Fruit fly (Drosophila melanogaster): ENCODE results near the gene Scsalpha2.

Gene Scsalpha2

DNA sequence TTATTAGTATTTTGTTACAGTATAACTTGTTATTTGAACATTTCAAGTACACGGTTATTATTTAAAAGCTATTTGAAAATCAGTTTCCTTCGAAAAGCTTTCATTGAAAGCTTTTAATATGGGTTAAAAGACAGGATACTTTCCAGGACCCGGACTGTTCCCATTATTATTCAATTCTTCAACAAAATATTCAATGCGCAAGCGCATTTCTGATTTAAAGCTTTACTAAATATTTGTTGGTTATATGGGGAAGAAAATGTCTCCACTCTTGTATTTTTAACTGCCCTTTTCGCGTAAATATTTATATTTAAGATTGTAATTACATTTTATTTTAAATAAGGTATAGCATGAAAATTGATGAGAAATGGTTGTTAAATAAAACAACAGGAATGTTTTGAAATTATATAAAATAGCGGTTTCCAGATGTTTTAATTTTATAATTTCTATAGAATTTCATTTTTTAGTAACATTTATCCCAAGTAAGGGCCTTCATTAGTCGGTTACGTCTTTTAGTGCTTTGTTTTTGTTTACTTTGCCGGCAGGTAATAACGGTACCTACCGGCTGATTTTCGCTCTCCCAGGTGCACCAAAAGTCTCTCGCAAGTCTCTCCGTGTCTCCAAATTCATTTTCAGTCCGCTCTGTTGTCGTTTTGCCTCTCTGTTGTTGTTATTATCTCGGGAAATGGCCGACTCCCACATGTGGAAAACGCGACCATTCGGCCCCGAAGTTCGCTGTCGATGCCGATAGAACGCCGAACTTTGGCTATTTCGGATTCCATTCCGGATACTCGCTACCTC lies 45.7 kb upstream of the Scsalpha2 start (continued):
- TF ChIP-seq hbn (GFP tag; IDR thresholded peaks at IDR 0.05; ENCODE audit: partially characterized antibody) (no peak), Ssrp (tag; optimal IDR thresholded peaks at IDR 0.05) (no peak), Sin3A (optimal IDR thresholded peaks at IDR 0.05) (no peak), pb (GFP tag; optimal IDR thresholded peaks at IDR 0.05) (no peak), ind (GFP tag; optimal IDR thresholded peaks at IDR 0.05) (no peak), gcm (GFP tag; optimal IDR thresholded peaks at IDR 0.05) (no peak), Vsx1 (GFP tag; optimal IDR thresholded peaks at IDR 0.05) (peak; percentile 19), fd96Cb (tag; optimal IDR thresholded peaks at IDR 0.05) (peak; percentile 12), dm (GFP tag; optimal IDR thresholded peaks at IDR 0.05) (no peak), pfk (GFP tag; optimal IDR thresholded peaks at IDR 0.05) (no peak), Dp (GFP tag; optimal IDR thresholded peaks at IDR 0.05) (no peak), Ptx1 (GFP tag; IDR thresholded peaks at IDR 0.05) (no peak), Doc2 (GFP tag; IDR thresholded peaks at IDR 0.05) (no peak), ATbp (GFP tag; optimal IDR thresholded peaks at IDR 0.05) (no peak), CG31224 (GFP tag; IDR thresholded peaks at IDR 0.05) (no peak), kni (GFP tag; optimal IDR thresholded peaks at IDR 0.05) (no peak), gfzf (GFP tag; optimal IDR thresholded peaks at IDR 0.05) (no peak), CG7839 (tag; optimal IDR thresholded peaks at IDR 0.05) (peak; percentile 42), E2f1 (GFP tag; IDR thresholded peaks at IDR 0.05) (no peak), sd (tag; optimal IDR thresholded peaks at IDR 0.05) (peak; percentile 60), CG33213 (GFP tag; optimal IDR thresholded peaks at IDR 0.05) (no peak), dati (GFP tag; IDR thresholded peaks at IDR 0.05) (no peak), CG15073 (GFP tag; optimal IDR thresholded peaks at IDR 0.05) (no peak), CG31441 (GFP tag; IDR thresholded peaks at IDR 0.05) (0 out of 2 replicates have a peak, but pooled peaks have one; percentile 21), MBD-R2 (GFP tag; IDR thresholded peaks at IDR 0.05) (no peak), CG13287 (GFP tag; IDR thresholded peaks at IDR 0.05; ENCODE audit: partially characterized antibody) (peak; percentile 24; the same call in 1 of the 2 replicates), dysf (GFP tag; IDR thresholded peaks at IDR 0.05) (no peak), stwl (tag; optimal IDR thresholded peaks at IDR 0.05) (no peak), odd (GFP tag; optimal IDR thresholded peaks at IDR 0.05) (no peak), Dek (tag; optimal IDR thresholded peaks at IDR 0.05) (peak; percentile 37), Med (GFP tag) (no peak), Poxn (GFP tag; IDR thresholded peaks at IDR 0.05) (no peak), hkb (optimal IDR thresholded peaks at IDR 0.05) (no peak), hkb (GFP tag; IDR thresholded peaks at IDR 0.05) (0 out of 2 replicates have a peak, but pooled peaks have one; percentile 32), nerfin-1 (tag; optimal IDR thresholded peaks at IDR 0.05) (no peak), Xrp1 (GFP tag; IDR thresholded peaks at IDR 0.05) (no peak), CG14667 (GFP tag; IDR thresholded peaks at IDR 0.05) (no peak), CG33557 (GFP tag; optimal IDR thresholded peaks at IDR 0.05) (no peak), CG2202 (tag; optimal IDR thresholded peaks at IDR 0.05) (no peak), zen2 (GFP tag; IDR thresholded peaks at IDR 0.05; ENCODE audit: partially characterized antibody) (peak; percentile 45; the same call in 1 of the 3 replicates), ftz-f1 (GFP tag; optimal IDR thresholded peaks at IDR 0.05) (no peak), sna (GFP tag; IDR thresholded peaks at IDR 0.05; ENCODE audit: partially characterized antibody) (0 out of 2 replicates have a peak, but pooled peaks have one; percentile 32), CG12104 (GFP tag; optimal IDR thresholded peaks at IDR 0.05) (no peak), grau (tag; optimal IDR thresholded peaks at IDR 0.05) (peak; percentile 34), Dll (GFP tag; IDR thresholded peaks at IDR 0.05; ENCODE audit: partially characterized antibody) (no peak), CG4360 (GFP tag; IDR thresholded peaks at IDR 0.05) (no peak), Bteb2 (GFP tag; optimal IDR thresholded peaks at IDR 0.05) (no peak), YL-1 (GFP tag; optimal IDR thresholded peaks at IDR 0.05) (no peak), eyg (GFP tag; optimal IDR thresholded peaks at IDR 0.05) (no peak), GATAe (GFP tag; conservative IDR thresholded peaks at IDR 0.05) (no peak)

All from whole organism, embryonic.